Fruit fly (Drosophila melanogaster) whole organism, embryonic: ENCODE results near the gene Nf-YC.

Experiments used
- Ada2b ChIP-seq: fragments of 200-800 bp; sonication (Bioruptor generic); IDR thresholded peaks from 2 replicates; pipeline ENCODE4 v1.3.6; 2022; ENCODE audit warnings: missing biosample characterization, missing genetic modification characterization
- Asciz ChIP-seq: fragments of 200-800 bp; sonication (Bioruptor generic); optimal IDR thresholded peaks from 2 replicates; lab custom pipeline; 2017; ENCODE audit warnings: missing biosample characterization, mild to moderate bottlenecking, missing genetic modification characterization, missing genetic modification reagents
- Atf3 ChIP-seq: fragments of 200-800 bp; sonication (Bioruptor generic); optimal IDR thresholded peaks from 3 replicates; lab custom pipeline; 2016; ENCODE audit warnings: missing biosample characterization, missing genetic modification characterization
- CG11560 ChIP-seq: fragments of 200-800 bp; sonication (Bioruptor generic); IDR thresholded peaks from 3 replicates; pipeline ENCODE4 v1.3.6; 2022; ENCODE audit warnings: missing biosample characterization, missing genetic modification characterization
- CG12942 ChIP-seq: fragments of 200-800 bp; sonication (Bioruptor generic); optimal IDR thresholded peaks from 3 replicates; lab custom pipeline; 2016; ENCODE audit warnings: missing biosample characterization, missing genetic modification characterization
- CG15601 ChIP-seq: fragments of 200-800 bp; sonication (Bioruptor generic); optimal IDR thresholded peaks from 3 replicates; lab custom pipeline; 2019; ENCODE audit warnings: missing biosample characterization, mild to moderate bottlenecking, missing genetic modification characterization, moderate library complexity
- CG1602 ChIP-seq: fragments of 200-800 bp; sonication (Bioruptor generic); optimal IDR thresholded peaks from 3 replicates; lab custom pipeline; 2016; ENCODE audit warnings: missing biosample characterization, missing genetic modification characterization
- CG17328 ChIP-seq: fragments of 200-800 bp; sonication (Bioruptor generic); IDR thresholded peaks from 2 replicates; pipeline ENCODE4 v1.3.6; 2022; ENCODE audit warnings: missing biosample characterization, missing genetic modification characterization
- CG18619 ChIP-seq: fragments of 200-800 bp; sonication (Bioruptor generic); optimal IDR thresholded peaks from 3 replicates; lab custom pipeline; 2017; ENCODE audit warnings: missing biosample characterization, mild to moderate bottlenecking, missing genetic modification characterization
- CG2129 ChIP-seq: fragments of 200-800 bp; sonication (Bioruptor generic); IDR thresholded peaks from 2 replicates; pipeline ENCODE4 v1.3.6; 2022; ENCODE audit warnings: missing biosample characterization, missing genetic modification characterization; ENCODE audit not compliant: partially characterized antibody
- CG3065 ChIP-seq: fragments of 200-800 bp; sonication (Bioruptor generic); optimal IDR thresholded peaks from 2 replicates; lab custom pipeline; 2016; ENCODE audit warnings: missing biosample characterization, missing genetic modification characterization
- CG31365 ChIP-seq: fragments of 200-800 bp; sonication (Bioruptor generic); optimal IDR thresholded peaks from 2 replicates; lab custom pipeline; 2018; ENCODE audit warnings: missing biosample characterization, mild to moderate bottlenecking, missing genetic modification characterization
- CG34376 ChIP-seq: fragments of 200-800 bp; sonication (Bioruptor generic); optimal IDR thresholded peaks from 2 replicates; lab custom pipeline; 2018; ENCODE audit warnings: missing biosample characterization, mild to moderate bottlenecking, missing genetic modification characterization
- CG3726 ChIP-seq: fragments of 200-800 bp; sonication (Bioruptor generic); IDR thresholded peaks from 3 replicates; pipeline ENCODE4, ENCODE4 v1.3.6; 2022; ENCODE audit warnings: missing biosample characterization, missing genetic modification characterization
- CG4404 ChIP-seq: fragments of 200-800 bp; sonication (Bioruptor generic); IDR thresholded peaks from 2 replicates; pipeline ENCODE4 v1.3.6; 2022; ENCODE audit warnings: missing biosample characterization, missing genetic modification characterization
- CG6272 ChIP-seq: fragments of 200-800 bp; sonication (Bioruptor generic); IDR thresholded peaks from 2 replicates; pipeline ENCODE4 v1.3.6; 2022; ENCODE audit warnings: missing biosample characterization, missing genetic modification characterization
- CG6654 ChIP-seq: fragments of 200-800 bp; sonication (Bioruptor generic); optimal IDR thresholded peaks from 2 replicates; lab custom pipeline; 2017; ENCODE audit warnings: missing biosample characterization, mild to moderate bottlenecking, missing genetic modification characterization
- CG7987 ChIP-seq: fragments of 200-800 bp; sonication (Bioruptor generic); optimal IDR thresholded peaks from 2 replicates; lab custom pipeline; 2018; ENCODE audit warnings: missing biosample characterization, mild to moderate bottlenecking, missing genetic modification characterization, moderate library complexity
- CG8478 ChIP-seq: fragments of >200 bp; optimal IDR thresholded peaks from 2 replicates; lab custom pipeline; 2018
- CG9215 ChIP-seq: fragments of 200-800 bp; sonication (Bioruptor generic); IDR thresholded peaks from 2 replicates; pipeline ENCODE4 v1.3.6; 2022; ENCODE audit warnings: missing biosample characterization, missing genetic modification characterization
- Chrac-16 ChIP-seq: fragments of 200-800 bp; sonication (Bioruptor generic); optimal IDR thresholded peaks from 3 replicates; lab custom pipeline; 2016; ENCODE audit warnings: missing biosample characterization, missing genetic modification characterization
- CoRest ChIP-seq: fragments of 200-800 bp; sonication (Bioruptor generic); optimal IDR thresholded peaks from 3 replicates; lab custom pipeline; 2018; ENCODE audit warnings: missing biosample characterization, mild to moderate bottlenecking, missing genetic modification characterization, moderate library complexity
- CrebB ChIP-seq: fragments of 200-800 bp; sonication (Bioruptor generic); optimal IDR thresholded peaks from 3 replicates; lab custom pipeline; 2018; ENCODE audit warnings: missing biosample characterization, mild to moderate bottlenecking, missing genetic modification characterization
- Dll ChIP-seq: fragments of 200-800 bp; sonication (Bioruptor generic); IDR thresholded peaks from 4 replicates; pipeline ENCODE4 v1.3.6; 2022; ENCODE audit warnings: missing biosample characterization, missing genetic modification characterization; ENCODE audit not compliant: partially characterized antibody
- Doc3 ChIP-seq: fragments of 200-800 bp; sonication (Bioruptor generic); IDR thresholded peaks from 3 replicates; pipeline ENCODE4 v1.3.6; 2022; ENCODE audit warnings: missing biosample characterization, missing genetic modification characterization; ENCODE audit not compliant: partially characterized antibody
- E2f2 ChIP-seq: fragments of 200-800 bp; sonication (Bioruptor generic); IDR thresholded peaks from 2 replicates; pipeline ENCODE4 v1.3.6; 2022; ENCODE audit warnings: missing biosample characterization, missing genetic modification characterization
- Ets97D ChIP-seq: fragments of 200-800 bp; sonication (Bioruptor generic); optimal IDR thresholded peaks from 3 replicates; lab custom pipeline; 2016; ENCODE audit warnings: missing biosample characterization, missing genetic modification characterization
- Fer3 ChIP-seq: fragments of 200-800 bp; sonication (Bioruptor generic); optimal IDR thresholded peaks from 2 replicates; lab custom pipeline; 2018; ENCODE audit warnings: missing biosample characterization, mild to moderate bottlenecking, missing genetic modification characterization, moderate library complexity
- HHEX ChIP-seq: fragments of 200-800 bp; sonication (Bioruptor generic); optimal IDR thresholded peaks from 3 replicates; lab custom pipeline; 2017; ENCODE audit warnings: missing biosample characterization, mild to moderate bottlenecking, missing genetic modification characterization, missing genetic modification reagents
- Hr51 ChIP-seq, 2 experiments: fragments of 200-800 bp; sonication (Bioruptor generic); optimal IDR thresholded peaks; 2 replicates in 1 of 2; 3 replicates in 1 of 2; lab custom pipeline; 2016 to 2018; ENCODE audit warnings: missing biosample characterization in 2 of 2, missing genetic modification characterization in 2 of 2, mild to moderate bottlenecking in 1 of 2, moderate library complexity in 1 of 2
- Lhr ChIP-seq: fragments of 200-800 bp; sonication (Bioruptor generic); optimal IDR thresholded peaks from 3 replicates; lab custom pipeline; 2017; ENCODE audit warnings: mild to moderate bottlenecking, missing biosample characterization, missing genetic modification reagents, missing genetic modification characterization
- Max ChIP-seq: fragments of 200-800 bp; sonication (Bioruptor generic); optimal IDR thresholded peaks from 2 replicates; lab custom pipeline; 2016; ENCODE audit warnings: missing biosample characterization, mild to moderate bottlenecking, missing genetic modification characterization
- NC2β ChIP-seq: fragments of 200-800 bp; sonication (Bioruptor generic); optimal IDR thresholded peaks from 2 replicates; lab custom pipeline; 2016; ENCODE audit warnings: missing biosample characterization, missing genetic modification characterization
- NK7.1 ChIP-seq: fragments of 200-800 bp; sonication (Bioruptor generic); optimal IDR thresholded peaks from 3 replicates; lab custom pipeline; 2016; ENCODE audit warnings: missing biosample characterization, missing genetic modification characterization
- Ssrp ChIP-seq: fragments of 200-800 bp; sonication (Bioruptor generic); optimal IDR thresholded peaks from 2 replicates; lab custom pipeline; 2018; ENCODE audit warnings: missing biosample characterization, mild to moderate bottlenecking, missing genetic modification characterization, moderate library complexity
- chif ChIP-seq, 2 experiments: fragments of 200-800 bp; sonication (Bioruptor generic); optimal IDR thresholded peaks; 3 replicates each; lab custom pipeline; 2016; ENCODE audit warnings: missing biosample characterization in 2 of 2, missing genetic modification characterization in 2 of 2
- danr ChIP-seq: fragments of 200-800 bp; sonication (Bioruptor generic); IDR thresholded peaks from 2 replicates; pipeline ENCODE4 v1.3.6; 2022; ENCODE audit warnings: missing biosample characterization, missing genetic modification characterization
- dati ChIP-seq: fragments of 200-800 bp; sonication (Bioruptor generic); IDR thresholded peaks from 2 replicates; pipeline ENCODE4 v1.3.6; 2022; ENCODE audit warnings: missing biosample characterization, missing genetic modification characterization
- dysf ChIP-seq: fragments of 200-800 bp; sonication (Bioruptor generic); IDR thresholded peaks from 3 replicates; pipeline ENCODE4 v1.3.6; 2022; ENCODE audit warnings: missing biosample characterization, missing genetic modification characterization
- fd3F ChIP-seq: fragments of 200-800 bp; sonication (Bioruptor generic); optimal IDR thresholded peaks from 2 replicates; lab custom pipeline; 2018; ENCODE audit warnings: missing biosample characterization, mild to moderate bottlenecking, missing genetic modification characterization, moderate library complexity
- fd64A ChIP-seq: fragments of 200-800 bp; sonication (Bioruptor generic); optimal IDR thresholded peaks from 3 replicates; lab custom pipeline; 2018; ENCODE audit warnings: missing biosample characterization, mild to moderate bottlenecking, missing genetic modification characterization
- gce ChIP-seq: fragments of 200-800 bp; sonication (Bioruptor generic); IDR thresholded peaks from 3 replicates; pipeline ENCODE4 v1.3.6; 2022; ENCODE audit warnings: missing biosample characterization, missing genetic modification characterization
- mirr ChIP-seq: fragments of 200-800 bp; sonication (Bioruptor generic); optimal IDR thresholded peaks from 3 replicates; lab custom pipeline; 2018; ENCODE audit warnings: missing biosample characterization, mild to moderate bottlenecking, missing genetic modification characterization
- nerfin-1 ChIP-seq: fragments of 200-800 bp; sonication (Bioruptor generic); optimal IDR thresholded peaks from 3 replicates; lab custom pipeline; 2019; ENCODE audit warnings: missing biosample characterization, mild to moderate bottlenecking, missing genetic modification characterization, moderate library complexity
- pb ChIP-seq: fragments of 200-800 bp; sonication (Bioruptor generic); optimal IDR thresholded peaks from 3 replicates; lab custom pipeline; 2016; ENCODE audit warnings: missing biosample characterization, missing genetic modification characterization
- ranshi ChIP-seq: fragments of 200-800 bp; sonication (Bioruptor generic); IDR thresholded peaks from 2 replicates; pipeline ENCODE4 v1.3.6; 2022; ENCODE audit warnings: missing biosample characterization, missing genetic modification characterization
- row ChIP-seq: fragments of 200-800 bp; sonication (Bioruptor generic); IDR thresholded peaks from 3 replicates; pipeline ENCODE4 v1.3.6; 2022; ENCODE audit warnings: missing biosample characterization, missing genetic modification characterization
- scrt ChIP-seq: fragments of 200-800 bp; sonication (Bioruptor generic); optimal IDR thresholded peaks from 2 replicates; lab custom pipeline; 2018; ENCODE audit warnings: missing biosample characterization, mild to moderate bottlenecking, missing genetic modification characterization, moderate library complexity
- sob ChIP-seq: fragments of 200-800 bp; sonication (Bioruptor generic); IDR thresholded peaks from 2 replicates; pipeline ENCODE4 v1.3.6; 2022; ENCODE audit warnings: missing biosample characterization, missing genetic modification characterization
- sug ChIP-seq: fragments of 200-800 bp; optimal IDR thresholded peaks from 2 replicates; lab custom pipeline; 2019; ENCODE audit warnings: missing biosample characterization, mild to moderate bottlenecking, missing genetic modification characterization, moderate library complexity
- zen2 ChIP-seq: fragments of 200-800 bp; sonication (Bioruptor generic); IDR thresholded peaks from 3 replicates; pipeline ENCODE4 v1.3.6; 2022; ENCODE audit warnings: missing biosample characterization, missing genetic modification characterization; ENCODE audit not compliant: partially characterized antibody

The Nf-YC gene

dm6 chrX:6770924-6771323 is 49.8 kb downstream of the Nf-YC start, which contains the start of gene Coq7 (continued):
- TF ChIP-seq zen2 (peak; percentile 97), Atf3 (no peak), Asciz (GFP tag; lab: Kevin White, UChicago) (peak; percentile 48), dati (peak; percentile 63; the same call in 1 of the 2 replicates), NC2β (GFP tag; lab: Kevin White, UChicago) (peak; percentile 58), danr (GFP tag; lab: Robert Waterston, UW) (peak; percentile 83), CG3726 (peak; percentile 81; the same call in 2 of the 3 replicates), CG18619 (GFP tag; lab: Kevin White, UChicago) (peak; percentile 80), CG1602 (peak; percentile 89), dysf (GFP tag; lab: Robert Waterston, UW) (peak; percentile 91), CG6272 (GFP tag; lab: Robert Waterston, UW) (peak; percentile 94), CG2129 (GFP tag; lab: Robert Waterston, UW) (peak; percentile 97), CG6654 (peak; percentile 33), CG17328 (peak; percentile 85), CG11560 (peak; percentile 81), CG3065 (GFP tag; lab: Kevin White, UChicago) (peak; percentile 77), mirr (no peak), CG15601 (tag; lab: Kevin White, UChicago) (no peak), fd64A (GFP tag; lab: Kevin White, UChicago) (peak; percentile 54), Doc3 (GFP tag; lab: Robert Waterston, UW) (peak; percentile 99), row (GFP tag; lab: Robert Waterston, UW) (peak; percentile 97), CG9215 (GFP tag; lab: Robert Waterston, UW) (peak; percentile 89), E2f2 (peak; percentile 76), CG31365 (no peak), CoRest (peak; percentile 89), Lhr (GFP tag; lab: Kevin White, UChicago) (peak; percentile 67), CG12942 (GFP tag; lab: Kevin White, UChicago) (peak; percentile 87), Ssrp (peak; percentile 84), CG8478 (lab: Kevin White, UChicago) (no peak), Fer3 (tag; lab: Kevin White, UChicago) (peak; percentile 83), Hr51 (GFP tag; optimal IDR thresholded peaks at IDR 0.05; lab: Kevin White, UChicago) (peak in 1 of 2 experiments; percentile 62), CG34376 (GFP tag; lab: Kevin White, UChicago) (peak; percentile 71), Ets97D (peak; percentile 61), CrebB (tag; lab: Kevin White, UChicago) (peak; percentile 78), ranshi (GFP tag; lab: Robert Waterston, UW) (peak; percentile 90), HHEX (GFP tag; lab: Kevin White, UChicago) (peak; percentile 80), sug (tag; lab: Kevin White, UChicago) (no peak), gce (peak; percentile 73; the same call in 1 of the 3 replicates), chif (GFP tag; optimal IDR thresholded peaks at IDR 0.05; lab: Kevin White, UChicago) (peak; percentile 37 to 57), Chrac-16 (GFP tag; lab: Kevin White, UChicago) (peak; percentile 91), CG7987 (GFP tag; lab: Kevin White, UChicago) (peak; percentile 62), pb (no peak), scrt (GFP tag; lab: Kevin White, UChicago) (no peak), CG4404 (GFP tag; lab: Robert Waterston, UW) (peak; percentile 91), fd3F (GFP tag; lab: Kevin White, UChicago) (peak; percentile 75), Dll (GFP tag; lab: Robert Waterston, UW) (peak; percentile 99), sob (GFP tag; lab: Robert Waterston, UW) (peak; percentile 91), NK7.1 (peak; percentile 3), Max (GFP tag; lab: Kevin White, UChicago) (peak; percentile 85), nerfin-1 (tag; lab: Kevin White, UChicago) (no peak), Ada2b (peak; percentile 91)
